Fruit fly (Drosophila melanogaster) whole organism, pupa: ENCODE data around the gene mael.

ENCODE experiments used
- CG10348 ChIP-seq: fragments of 200-800 bp; sonication (Bioruptor generic); IDR thresholded peaks from 2 replicates; pipeline ENCODE4 v1.3.6; 2022; ENCODE audit warnings: missing biosample characterization, missing genetic modification characterization
- CG12605 ChIP-seq: fragments of 200-800 bp; sonication (Bioruptor generic); IDR thresholded peaks from 2 replicates; pipeline ENCODE4 v1.3.6; 2022; ENCODE audit warnings: missing biosample characterization, missing genetic modification characterization
- CG13204 ChIP-seq: fragments of 200-800 bp; sonication (Bioruptor generic); optimal IDR thresholded peaks from 2 replicates; lab custom pipeline; 2018; ENCODE audit warnings: missing biosample characterization, mild to moderate bottlenecking, missing genetic modification characterization, moderate library complexity
- CG15710 ChIP-seq: fragments of 200-800 bp; sonication (Bioruptor generic); optimal IDR thresholded peaks from 2 replicates; lab custom pipeline; 2018; ENCODE audit warnings: missing biosample characterization, mild to moderate bottlenecking, missing genetic modification characterization, moderate library complexity
- CG17806 ChIP-seq: fragments of 200-800 bp; sonication (Bioruptor generic); optimal IDR thresholded peaks from 2 replicates; lab custom pipeline; 2018; ENCODE audit warnings: missing biosample characterization, mild to moderate bottlenecking, missing genetic modification characterization, moderate library complexity
- CG4496 ChIP-seq: fragments of 200-800 bp; sonication (Bioruptor generic); IDR thresholded peaks from 3 replicates; pipeline ENCODE4 v1.3.6; 2022; ENCODE audit warnings: missing biosample characterization, missing genetic modification characterization
- CG8301 ChIP-seq: fragments of 200-800 bp; sonication (Bioruptor generic); optimal IDR thresholded peaks from 2 replicates; lab custom pipeline; 2018; ENCODE audit warnings: missing biosample characterization, mild to moderate bottlenecking, missing genetic modification characterization
- D1 ChIP-seq: fragments of 200-800 bp; sonication (Bioruptor generic); optimal IDR thresholded peaks from 2 replicates; lab custom pipeline; 2018; ENCODE audit warnings: missing biosample characterization, mild to moderate bottlenecking, missing genetic modification characterization, moderate library complexity
- Ets98B ChIP-seq: fragments of 200-800 bp; sonication (Bioruptor generic); IDR thresholded peaks from 2 replicates; pipeline ENCODE4 v1.3.6; 2022; ENCODE audit warnings: missing biosample characterization, missing genetic modification characterization
- Pif1B ChIP-seq: fragments of 200-800 bp; sonication (Bioruptor generic); optimal IDR thresholded peaks from 3 replicates; lab custom pipeline; 2016; ENCODE audit warnings: missing biosample characterization, missing genetic modification characterization
- fd96Ca ChIP-seq: fragments of 200-800 bp; sonication (Bioruptor generic); IDR thresholded peaks from 3 replicates; pipeline ENCODE4 v1.3.6; 2022; ENCODE audit warnings: missing biosample characterization, missing genetic modification characterization
- gl ChIP-seq: fragments of 200-800 bp; sonication (Bioruptor generic); optimal IDR thresholded peaks from 2 replicates; lab custom pipeline; 2018; ENCODE audit warnings: missing biosample characterization, mild to moderate bottlenecking, missing genetic modification characterization

DNA sequence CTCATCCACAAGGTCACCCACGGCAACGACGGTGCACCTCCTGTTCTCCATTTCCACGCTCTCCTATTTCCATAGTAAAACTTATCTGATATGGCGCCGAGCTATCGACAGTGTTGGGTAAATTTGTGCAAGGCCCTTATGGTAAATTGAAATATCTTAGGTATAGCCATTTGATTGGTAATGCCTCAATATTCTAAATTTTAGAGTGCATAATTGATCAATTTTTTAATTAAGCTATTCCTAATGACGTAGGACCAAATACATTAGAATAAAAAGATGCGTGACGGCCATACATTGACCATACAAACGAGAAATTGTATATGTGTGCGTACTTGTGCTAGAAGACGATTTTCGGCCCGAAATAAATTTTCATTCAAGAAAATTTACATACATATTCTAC, 988 bp downstream of the mael start, which contains the start of gene CG14451:
- TF ChIP-seq CG12605 (GFP tag; lab: Robert Waterston, UW): no peak
- TF ChIP-seq CG15710 (tag; lab: Kevin White, UChicago): no peak
- no peak for TF ChIP-seq fd96Ca
- no peak for TF ChIP-seq D1
- no peak for TF ChIP-seq gl (tag; lab: Kevin White, UChicago)
- no peak for TF ChIP-seq CG8301 (tag; lab: Kevin White, UChicago)
- no peak for TF ChIP-seq Pif1B (GFP tag; lab: Kevin White, UChicago)
- TF ChIP-seq CG17806 (tag; lab: Kevin White, UChicago): no peak
- TF ChIP-seq CG10348 (GFP tag; lab: Robert Waterston, UW): no peak
- TF ChIP-seq Ets98B (GFP tag; lab: Robert Waterston, UW): no peak
- no peak for TF ChIP-seq CG4496 (GFP tag; lab: Robert Waterston, UW)
- no peak for TF ChIP-seq CG13204 (GFP tag; lab: Kevin White, UChicago)
